Worm (Caenorhabditis elegans): ENCODE data around the gene ent-4.

- TF ChIP-seq elt-1 (tag; optimal IDR thresholded peaks at IDR 0.05) (no peak), nhr-237 (tag; optimal IDR thresholded peaks at IDR 0.05) (no peak), nhr-77 (tag; optimal IDR thresholded peaks at IDR 0.05) (no peak), lin-39 (tag; optimal IDR thresholded peaks at IDR 0.05) (no peak), Y55F3AM.14 (GFP tag; optimal IDR thresholded peaks at IDR 0.05) (no peak), ama-1 (optimal IDR thresholded peaks at IDR 0.05) (no peak), ztf-11 (tag; optimal IDR thresholded peaks at IDR 0.05) (no peak), lin-13 (GFP tag; optimal IDR thresholded peaks at IDR 0.05) (no peak), fos-1 (tag; optimal IDR thresholded peaks at IDR 0.05) (no peak), unc-62 (GFP tag; optimal IDR thresholded peaks at IDR 0.05) (no peak)
Observed at ce11 chrIV:13684827-13685226, 41.9 kb upstream of the ent-4 start.

All from whole organism, L2 larva.